Fruit fly (Drosophila melanogaster): ENCODE measurements around the gene CG2854.

The CG2854 gene

dm6 chrX:2289134-2289533 is 37.8 kb upstream of the CG2854 start (continued):
- TF ChIP-seq CG9139 (GFP tag; optimal IDR thresholded peaks at IDR 0.05) (peak; percentile 96), CG10631 (GFP tag; optimal IDR thresholded peaks at IDR 0.05) (peak; percentile 48), Hr38 (GFP tag; optimal IDR thresholded peaks at IDR 0.05) (no peak), acj6 (GFP tag; optimal IDR thresholded peaks at IDR 0.05) (peak; percentile 16), CG16779 (tag; optimal IDR thresholded peaks at IDR 0.05) (peak; percentile 94), svp (GFP tag) (peak; percentile 65), dsx (GFP tag; optimal IDR thresholded peaks at IDR 0.05; ENCODE audit: poor library complexity, severe bottlenecking) (peak; percentile 74), CG11294 (GFP tag; IDR thresholded peaks at IDR 0.05) (peak; percentile 52; the same call in 1 of the 2 replicates), CG6854 (GFP tag; optimal IDR thresholded peaks at IDR 0.05) (peak; percentile 59), CG8119 (GFP tag; IDR thresholded peaks at IDR 0.05) (peak; percentile 95), achi (GFP tag; optimal IDR thresholded peaks at IDR 0.05) (peak; percentile 66), fd85E (GFP tag; optimal IDR thresholded peaks at IDR 0.05) (peak; percentile 33), CG1621 (tag; optimal IDR thresholded peaks at IDR 0.05) (peak; percentile 83), CG15336 (GFP tag; IDR thresholded peaks at IDR 0.05) (peak; percentile 91), CG10669 (GFP tag; optimal IDR thresholded peaks at IDR 0.05) (peak; percentile 80), Sox15 (GFP tag; optimal IDR thresholded peaks at IDR 0.05) (no peak), fkh (GFP tag; optimal IDR thresholded peaks at IDR 0.05) (no peak), Lpt (GFP tag; optimal IDR thresholded peaks at IDR 0.05) (peak; percentile 94), ss (GFP tag; optimal IDR thresholded peaks at IDR 0.05) (peak; percentile 98 to 99), salr (GFP tag; optimal IDR thresholded peaks at IDR 0.05) (peak; percentile 73 to 85), lz (GFP tag; optimal IDR thresholded peaks at IDR 0.05) (no peak), CG6808 (GFP tag; optimal IDR thresholded peaks at IDR 0.05) (peak; percentile 93), CG8632 (GFP tag; optimal IDR thresholded peaks at IDR 0.05) (peak; percentile 39), CG4318 (GFP tag; optimal IDR thresholded peaks at IDR 0.05) (no peak), CG3032 (tag; optimal IDR thresholded peaks at IDR 0.05) (peak; percentile 65), Sox102F (GFP tag; optimal IDR thresholded peaks at IDR 0.05) (no peak), Ets96B (tag; optimal IDR thresholded peaks at IDR 0.05) (peak; percentile 61), Eip93F (GFP tag; optimal IDR thresholded peaks at IDR 0.05) (no peak)

dm6 chrX:2291023-2291422 is 35.9 kb upstream of the CG2854 start:
- peak; percentile 73 for TF ChIP-seq svp (GFP tag)
- no peak for TF ChIP-seq pdm3 (GFP tag; optimal IDR thresholded peaks at IDR 0.05)

- TF ChIP-seq Met (GFP tag; optimal IDR thresholded peaks at IDR 0.05) (no peak), CG11902 (GFP tag; optimal IDR thresholded peaks at IDR 0.05) (no peak), Hr4 (GFP tag; optimal IDR thresholded peaks at IDR 0.05) (no peak), lz (GFP tag; optimal IDR thresholded peaks at IDR 0.05) (no peak), Sox14 (GFP tag; optimal IDR thresholded peaks at IDR 0.05) (no peak), CG6163 (GFP tag; IDR thresholded peaks at IDR 0.05) (no peak; the same call in 2 of the 3 replicates), topi (GFP tag; optimal IDR thresholded peaks at IDR 0.05) (no peak), CG6276 (GFP tag; optimal IDR thresholded peaks at IDR 0.05) (no peak), CG8319 (GFP tag; optimal IDR thresholded peaks at IDR 0.05) (no peak), fkh (GFP tag; optimal IDR thresholded peaks at IDR 0.05) (no peak), Ets96B (tag; optimal IDR thresholded peaks at IDR 0.05) (no peak), CG10669 (GFP tag; optimal IDR thresholded peaks at IDR 0.05) (no peak), cyc (GFP tag; optimal IDR thresholded peaks at IDR 0.05) (no peak), CG4318 (GFP tag; optimal IDR thresholded peaks at IDR 0.05) (no peak), Sox15 (GFP tag; optimal IDR thresholded peaks at IDR 0.05) (no peak)
Observed at dm6 chrX:2292410-2292809, 34.5 kb upstream of the CG2854 start.
